Fruit fly (Drosophila melanogaster): Measurements from ENCODE around the gene CG2680.
A peak's percentile ranks its signal among the peaks of the same experiment; 100 is the strongest.

The CG2680 gene

dm6 chrX:2693786-2694185, 13.4 kb downstream of the CG2680 start, which contains the start of gene dyw (continued):
- TF ChIP-seq CG7271 (tag; optimal IDR thresholded peaks at IDR 0.05) = no peak

- TF ChIP-seq Tbp (GFP tag; optimal IDR thresholded peaks at IDR 0.05) (no peak), Fer1 (GFP tag; optimal IDR thresholded peaks at IDR 0.05) (no peak), CG13296 (GFP tag; optimal IDR thresholded peaks at IDR 0.05) (no peak), CG15514 (GFP tag; optimal IDR thresholded peaks at IDR 0.05) (peak; percentile 95), Ets65A (GFP tag) (peak; percentile 14), CG18764 (GFP tag; optimal IDR thresholded peaks at IDR 0.05) (no peak), CG4282 (GFP tag; optimal IDR thresholded peaks at IDR 0.05) (no peak), CG14050 (GFP tag; IDR thresholded peaks at IDR 0.05) (no peak), CG4820 (GFP tag; optimal IDR thresholded peaks at IDR 0.05) (no peak), bowl (GFP tag; IDR thresholded peaks at IDR 0.05) (no peak), Med (GFP tag) (peak; percentile 46), CG7357 (GFP tag; IDR thresholded peaks at IDR 0.05) (no peak), D19B (GFP tag; optimal IDR thresholded peaks at IDR 0.05) (no peak), vnd (GFP tag; IDR thresholded peaks at IDR 0.05; ENCODE audit: partially characterized antibody) (no peak)
Observed at dm6 chrX:2690376-2690775, 16.9 kb downstream of the CG2680 start.

dm6 chrX:2686930-2687329, 20.3 kb downstream of the CG2680 start:
- TF ChIP-seq Aef1 (GFP tag; IDR thresholded peaks at IDR 0.05) = no peak
- TF ChIP-seq Pdp1 (GFP tag; optimal IDR thresholded peaks at IDR 0.05) = peak in 1 of 2 experiments; percentile 61

- TF ChIP-seq Dek (tag; optimal IDR thresholded peaks at IDR 0.05) = no peak
- no peak for TF ChIP-seq ind (GFP tag; optimal IDR thresholded peaks at IDR 0.05)
- TF ChIP-seq knrl (GFP tag; IDR thresholded peaks at IDR 0.05; ENCODE audit: partially characterized antibody) = no peak
- no peak for TF ChIP-seq Blimp-1 (GFP tag; optimal IDR thresholded peaks at IDR 0.05)
- TF ChIP-seq Dp (GFP tag; optimal IDR thresholded peaks at IDR 0.05) = no peak
- no peak for TF ChIP-seq CG12769 (tag; optimal IDR thresholded peaks at IDR 0.05)
- no peak for TF ChIP-seq CG11504 (tag; optimal IDR thresholded peaks at IDR 0.05)
- no peak for TF ChIP-seq CG30020 (tag; optimal IDR thresholded peaks at IDR 0.05)
- no peak for TF ChIP-seq pan (optimal IDR thresholded peaks at IDR 0.05)
- TF ChIP-seq pan (GFP tag; optimal IDR thresholded peaks at IDR 0.05 in 1 of 2, IDR thresholded peaks at IDR 0.05 in 1 of 2) = no peak
- no peak for TF ChIP-seq CG3065 (GFP tag; optimal IDR thresholded peaks at IDR 0.05)
- no peak for TF ChIP-seq Drgx (GFP tag; IDR thresholded peaks at IDR 0.05)
- no peak for TF ChIP-seq ash1 (GFP tag; optimal IDR thresholded peaks at IDR 0.05)
- no peak for TF ChIP-seq HLH54F (GFP tag; optimal IDR thresholded peaks at IDR 0.05)
- no peak for TF ChIP-seq CG14965 (GFP tag; optimal IDR thresholded peaks at IDR 0.05; ENCODE audit: borderline replicate concordance)
- no peak for TF ChIP-seq CG9215 (GFP tag; IDR thresholded peaks at IDR 0.05)
- no peak for TF ChIP-seq CG4424 (GFP tag; optimal IDR thresholded peaks at IDR 0.05)
- no peak for TF ChIP-seq CG3995 (GFP tag; optimal IDR thresholded peaks at IDR 0.05)
Observed at dm6 chrX:2685580-2685979, 21.6 kb downstream of the CG2680 start, which contains the start of gene per. TSS of gene per (plus strand) at chrX:2685580.

- TF ChIP-seq Meics (GFP tag; optimal IDR thresholded peaks at IDR 0.05) = peak; percentile 6
- TF ChIP-seq CG3281 (GFP tag; optimal IDR thresholded peaks at IDR 0.05) = peak; percentile 1
- TF ChIP-seq sna (GFP tag; IDR thresholded peaks at IDR 0.05; ENCODE audit: partially characterized antibody) = no peak
- TF ChIP-seq CG4820 (GFP tag; optimal IDR thresholded peaks at IDR 0.05) = no peak
- TF ChIP-seq CG6791 (GFP tag; IDR thresholded peaks at IDR 0.05; ENCODE audit: partially characterized antibody) = no peak
- TF ChIP-seq dmrt99B (tag; optimal IDR thresholded peaks at IDR 0.05) = peak; percentile 19
- TF ChIP-seq lab (GFP tag; optimal IDR thresholded peaks at IDR 0.05) = peak; percentile 25
- peak; percentile 69 for TF ChIP-seq cwo (GFP tag; optimal IDR thresholded peaks at IDR 0.05)
- TF ChIP-seq fd3F (GFP tag; optimal IDR thresholded peaks at IDR 0.05) = no peak
- TF ChIP-seq CG13424 (tag; optimal IDR thresholded peaks at IDR 0.05) = peak; percentile 19
- TF ChIP-seq CG12219 (GFP tag; optimal IDR thresholded peaks at IDR 0.05) = no peak
- peak; percentile 16 for TF ChIP-seq CG34376 (GFP tag; optimal IDR thresholded peaks at IDR 0.05)
Observed at dm6 chrX:2685022-2685421, 22.2 kb downstream of the CG2680 start.

All from whole organism, embryonic.